Fruit fly (Drosophila melanogaster) whole organism, embryonic: ENCODE measurements around the gene Sse.

Source experiments
- Bgb ChIP-seq: fragments of 200-800 bp; sonication (Bioruptor generic); IDR thresholded peaks from 2 replicates; pipeline ENCODE4 v1.3.6; 2022; ENCODE audit warnings: missing biosample characterization, missing genetic modification characterization; ENCODE audit not compliant: partially characterized antibody
- CG10565 ChIP-seq: fragments of 200-800 bp; sonication (Bioruptor generic); optimal IDR thresholded peaks from 3 replicates; lab custom pipeline; 2016; ENCODE audit warnings: missing biosample characterization, mild to moderate bottlenecking, missing genetic modification characterization
- CG10979 ChIP-seq: fragments of 200-800 bp; sonication (Bioruptor generic); optimal IDR thresholded peaks from 2 replicates; lab custom pipeline; 2018; ENCODE audit warnings: missing biosample characterization, mild to moderate bottlenecking, missing genetic modification characterization, moderate library complexity
- CG11504 ChIP-seq: fragments of 200-800 bp; sonication (Bioruptor generic); optimal IDR thresholded peaks from 3 replicates; lab custom pipeline; 2019; ENCODE audit warnings: missing biosample characterization, mild to moderate bottlenecking, missing genetic modification characterization, moderate library complexity
- CG13123 ChIP-seq: fragments of 200-800 bp; sonication (Bioruptor generic); optimal IDR thresholded peaks from 2 replicates; lab custom pipeline; 2016; ENCODE audit warnings: missing biosample characterization, missing genetic modification characterization
- CG13624 ChIP-seq: fragments of 200-800 bp; sonication (Bioruptor generic); optimal IDR thresholded peaks from 2 replicates; lab custom pipeline; 2016; ENCODE audit warnings: missing biosample characterization, missing genetic modification characterization
- CG1603 ChIP-seq: fragments of 200-800 bp; sonication (Bioruptor generic); optimal IDR thresholded peaks from 2 replicates; lab custom pipeline; 2019; ENCODE audit warnings: missing biosample characterization, mild to moderate bottlenecking, missing genetic modification characterization, moderate library complexity
- CG16863 ChIP-seq: fragments of 200-800 bp; sonication (Bioruptor generic); optimal IDR thresholded peaks from 3 replicates; lab custom pipeline; 2016; ENCODE audit warnings: missing biosample characterization, missing genetic modification characterization
- CG17612 ChIP-seq: fragments of 200-800 bp; sonication (Bioruptor generic); IDR thresholded peaks from 2 replicates; pipeline ENCODE4 v1.3.6; 2022; ENCODE audit warnings: missing biosample characterization, missing genetic modification characterization
- CG2120 ChIP-seq: fragments of 200-800 bp; sonication (Bioruptor generic); optimal IDR thresholded peaks from 3 replicates; lab custom pipeline; 2016; ENCODE audit warnings: missing biosample characterization, missing genetic modification characterization
- CG2129 ChIP-seq: fragments of 200-800 bp; sonication (Bioruptor generic); IDR thresholded peaks from 2 replicates; pipeline ENCODE4 v1.3.6; 2022; ENCODE audit warnings: missing biosample characterization, missing genetic modification characterization; ENCODE audit not compliant: partially characterized antibody
- CG2875 ChIP-seq: fragments of 200-800 bp; sonication (Bioruptor generic); optimal IDR thresholded peaks from 2 replicates; lab custom pipeline; 2017; ENCODE audit warnings: missing biosample characterization, mild to moderate bottlenecking, missing genetic modification characterization, missing genetic modification reagents
- CG30403 ChIP-seq: fragments of 200-800 bp; sonication (Bioruptor generic); optimal IDR thresholded peaks from 3 replicates; lab custom pipeline; 2016; ENCODE audit warnings: missing biosample characterization, missing genetic modification characterization
- CG31224 ChIP-seq: fragments of 200-800 bp; sonication (Bioruptor generic); IDR thresholded peaks from 2 replicates; pipeline ENCODE4 v1.3.6; 2022; ENCODE audit warnings: missing biosample characterization, missing genetic modification characterization
- CG34224 ChIP-seq: fragments of 200-800 bp; sonication (Bioruptor generic); IDR thresholded peaks from 3 replicates; pipeline ENCODE4 v1.3.6; 2022; ENCODE audit warnings: missing biosample characterization, missing genetic modification characterization; ENCODE audit not compliant: partially characterized antibody
- CG4424 ChIP-seq: fragments of 200-800 bp; sonication (Bioruptor generic); optimal IDR thresholded peaks from 3 replicates; lab custom pipeline; 2016; ENCODE audit warnings: missing biosample characterization, missing genetic modification characterization
- CG4617 ChIP-seq: fragments of 200-800 bp; sonication (Bioruptor generic); optimal IDR thresholded peaks from 3 replicates; lab custom pipeline; 2016; ENCODE audit warnings: missing biosample characterization, missing genetic modification characterization, borderline replicate concordance
- CG8765 ChIP-seq: fragments of 200-800 bp; sonication (Bioruptor generic); IDR thresholded peaks from 2 replicates; pipeline ENCODE4 v1.3.6; 2022; ENCODE audit warnings: missing biosample characterization, missing genetic modification characterization
- CG8944 ChIP-seq: fragments of 200-800 bp; sonication (Bioruptor generic); optimal IDR thresholded peaks from 3 replicates; lab custom pipeline; 2016; ENCODE audit warnings: missing biosample characterization, missing genetic modification characterization
- Dad ChIP-seq: fragments of 200-800 bp; sonication (Bioruptor generic); optimal IDR thresholded peaks from 3 replicates; lab custom pipeline; 2016; ENCODE audit warnings: missing biosample characterization, missing genetic modification characterization
- Dek ChIP-seq: fragments of 200-800 bp; sonication (Bioruptor generic); optimal IDR thresholded peaks from 3 replicates; lab custom pipeline; 2019; ENCODE audit warnings: missing biosample characterization, mild to moderate bottlenecking, missing genetic modification characterization, moderate library complexity
- ERR ChIP-seq: fragments of 200-800 bp; sonication (Bioruptor generic); optimal IDR thresholded peaks from 2 replicates; lab custom pipeline; 2016; ENCODE audit warnings: missing biosample characterization, missing genetic modification characterization
- Fer1 ChIP-seq: fragments of 200-800 bp; sonication (Bioruptor generic); optimal IDR thresholded peaks from 2 replicates; lab custom pipeline; 2017; ENCODE audit warnings: missing biosample characterization, mild to moderate bottlenecking, missing genetic modification characterization
- H2.0 ChIP-seq: fragments of 200-800 bp; sonication (Bioruptor generic); IDR thresholded peaks from 2 replicates; pipeline ENCODE4 v1.3.6; 2022; ENCODE audit warnings: missing biosample characterization, missing genetic modification characterization
- HLH4C ChIP-seq: fragments of 200-800 bp; sonication (Bioruptor generic); IDR thresholded peaks from 3 replicates; pipeline ENCODE4 v1.3.6; 2022; ENCODE audit warnings: missing biosample characterization, missing genetic modification characterization; ENCODE audit not compliant: partially characterized antibody
- Jarid2 ChIP-seq: fragments of 200-800 bp; sonication (Bioruptor generic); optimal IDR thresholded peaks from 3 replicates; lab custom pipeline; 2017; ENCODE audit warnings: mild to moderate bottlenecking, missing biosample characterization, missing genetic modification reagents, missing genetic modification characterization
- Meics ChIP-seq: fragments of 200-800 bp; sonication (Bioruptor generic); optimal IDR thresholded peaks from 2 replicates; lab custom pipeline; 2017; ENCODE audit warnings: missing biosample characterization, mild to moderate bottlenecking, missing genetic modification characterization
- NC2α ChIP-seq: fragments of 200-800 bp; sonication (Bioruptor generic); optimal IDR thresholded peaks from 2 replicates; lab custom pipeline; 2016; ENCODE audit warnings: missing biosample characterization, missing genetic modification characterization
- Ptx1 ChIP-seq: fragments of 200-800 bp; sonication (Bioruptor generic); IDR thresholded peaks from 2 replicates; pipeline ENCODE4 v1.3.6; 2022; ENCODE audit warnings: missing biosample characterization, missing genetic modification characterization
- Rfx ChIP-seq: fragments of 200-800 bp; sonication (Bioruptor generic); IDR thresholded peaks from 2 replicates; pipeline ENCODE4 v1.3.6; 2022; ENCODE audit warnings: missing biosample characterization, missing genetic modification characterization
- Rx ChIP-seq: fragments of 200-800 bp; sonication (Bioruptor generic); IDR thresholded peaks from 2 replicates; pipeline ENCODE4 v1.3.6; 2022; ENCODE audit warnings: missing biosample characterization, missing genetic modification characterization
- ash1 ChIP-seq: fragments of 200-800 bp; sonication (Bioruptor generic); optimal IDR thresholded peaks from 2 replicates; lab custom pipeline; 2018; ENCODE audit warnings: missing biosample characterization, mild to moderate bottlenecking, missing genetic modification characterization
- chn ChIP-seq: fragments of 200-800 bp; sonication (Bioruptor generic); optimal IDR thresholded peaks from 2 replicates; lab custom pipeline; 2016; ENCODE audit warnings: missing biosample characterization, missing genetic modification characterization
- corto ChIP-seq: fragments of 200-800 bp; sonication (Bioruptor generic); optimal IDR thresholded peaks from 2 replicates; lab custom pipeline; 2016; ENCODE audit warnings: missing biosample characterization, mild to moderate bottlenecking, missing genetic modification characterization, moderate library complexity
- crp ChIP-seq, 2 experiments: fragments of 200-800 bp; sonication (Bioruptor generic); optimal IDR thresholded peaks; 2 replicates in 1 of 2; 3 replicates in 1 of 2; lab custom pipeline; 2017; ENCODE audit warnings: missing biosample characterization in 2 of 2, missing genetic modification characterization in 2 of 2, mild to moderate bottlenecking in 1 of 2, moderate library complexity in 1 of 2
- da ChIP-seq: fragments of 200-800 bp; sonication (Bioruptor generic); optimal IDR thresholded peaks from 2 replicates; lab custom pipeline; 2016; ENCODE audit warnings: missing biosample characterization, missing genetic modification characterization
- emc ChIP-seq: fragments of 200-800 bp; sonication (Bioruptor generic); optimal IDR thresholded peaks from 2 replicates; lab custom pipeline; 2016; ENCODE audit warnings: missing biosample characterization, missing genetic modification characterization
- inv ChIP-seq: fragments of 200-800 bp; sonication (Bioruptor generic); IDR thresholded peaks from 2 replicates; pipeline ENCODE4 v1.3.6; 2022; ENCODE audit warnings: missing biosample characterization, missing genetic modification characterization; ENCODE audit not compliant: partially characterized antibody
- otp ChIP-seq: fragments of 200-800 bp; sonication (Bioruptor generic); IDR thresholded peaks from 3 replicates; pipeline ENCODE4, ENCODE4 v1.3.6; 2022; ENCODE audit warnings: missing biosample characterization, missing genetic modification characterization
- pho ChIP-seq: fragments of 200-800 bp; sonication (Bioruptor generic); optimal IDR thresholded peaks from 2 replicates; lab custom pipeline; 2016; ENCODE audit warnings: missing biosample characterization, missing genetic modification characterization
- phol ChIP-seq: fragments of 200-800 bp; sonication (Bioruptor generic); optimal IDR thresholded peaks from 3 replicates; lab custom pipeline; 2018; ENCODE audit warnings: missing biosample characterization, mild to moderate bottlenecking, missing genetic modification characterization, moderate library complexity
- pnt ChIP-seq: fragments of 200-800 bp; sonication (Bioruptor generic); optimal IDR thresholded peaks from 3 replicates; lab custom pipeline; 2016; ENCODE audit warnings: missing biosample characterization, missing genetic modification characterization
- ranshi ChIP-seq: fragments of 200-800 bp; sonication (Bioruptor generic); IDR thresholded peaks from 2 replicates; pipeline ENCODE4 v1.3.6; 2022; ENCODE audit warnings: missing biosample characterization, missing genetic modification characterization
- slbo ChIP-seq: fragments of 200-800 bp; sonication (Bioruptor generic); IDR thresholded peaks from 2 replicates; pipeline ENCODE4 v1.3.6; 2022; ENCODE audit warnings: missing biosample characterization, missing genetic modification characterization
- slou ChIP-seq: fragments of 200-800 bp; sonication (Bioruptor generic); optimal IDR thresholded peaks from 3 replicates; lab custom pipeline; 2016; ENCODE audit warnings: missing biosample characterization, missing genetic modification characterization
- sqz ChIP-seq: fragments of 200-800 bp; sonication (Bioruptor generic); optimal IDR thresholded peaks from 3 replicates; lab custom pipeline; 2018; ENCODE audit warnings: missing biosample characterization, mild to moderate bottlenecking, missing genetic modification characterization
- tin ChIP-seq: fragments of 200-800 bp; sonication (Bioruptor generic); optimal IDR thresholded peaks from 3 replicates; lab custom pipeline; 2016; ENCODE audit warnings: missing biosample characterization, missing genetic modification characterization
- trh ChIP-seq: fragments of 200-800 bp; sonication (Bioruptor generic); optimal IDR thresholded peaks from 2 replicates; lab custom pipeline; 2016; ENCODE audit warnings: missing biosample characterization, missing genetic modification characterization
- tx ChIP-seq: fragments of 200-800 bp; sonication (Bioruptor generic); optimal IDR thresholded peaks from 2 replicates; lab custom pipeline; 2016; ENCODE audit warnings: missing biosample characterization, missing genetic modification characterization
- vnd ChIP-seq: fragments of 200-800 bp; sonication (Bioruptor generic); IDR thresholded peaks from 3 replicates; pipeline ENCODE4 v1.3.6; 2022; ENCODE audit warnings: missing biosample characterization, missing genetic modification characterization; ENCODE audit not compliant: partially characterized antibody

The Sse gene

dm6 chr3L:5611732-5612250 is 50.3 kb downstream of the Sse start (continued):
- TF ChIP-seq ERR (GFP tag; lab: Kevin White, UChicago), result no peak
- TF ChIP-seq CG4617, result peak; percentile 28
- TF ChIP-seq Dek (tag; lab: Kevin White, UChicago), result peak; percentile 70
- TF ChIP-seq tx, result no peak
- TF ChIP-seq CG10979 (tag; lab: Kevin White, UChicago), result peak; percentile 94
- TF ChIP-seq Rfx (GFP tag; lab: Robert Waterston, UW), result 0 out of 2 replicates have a peak, but pooled peaks have one; percentile 16
- TF ChIP-seq slbo (GFP tag; lab: Robert Waterston, UW), result no peak
- no peak for TF ChIP-seq CG2129 (GFP tag; lab: Robert Waterston, UW)
- no peak for TF ChIP-seq CG34224 (GFP tag; lab: Robert Waterston, UW)
- no peak for TF ChIP-seq emc (GFP tag; lab: Kevin White, UChicago)
- peak; percentile 55 for TF ChIP-seq trh (GFP tag; lab: Kevin White, UChicago)
- TF ChIP-seq H2.0, result peak; percentile 81
- peak; percentile 54 for TF ChIP-seq CG16863 (GFP tag; lab: Kevin White, UChicago)
- peak; percentile 41 for TF ChIP-seq Dad (GFP tag; lab: Kevin White, UChicago)
- TF ChIP-seq HLH4C (GFP tag; lab: Robert Waterston, UW), result no peak
- no peak for TF ChIP-seq CG8765 (GFP tag; lab: Robert Waterston, UW)
- TF ChIP-seq ash1 (GFP tag; lab: Kevin White, UChicago), result no peak
- peak; percentile 60 for TF ChIP-seq Meics (GFP tag; lab: Kevin White, UChicago)
- no peak for TF ChIP-seq vnd (GFP tag; lab: Robert Waterston, UW)
- TF ChIP-seq CG2875 (GFP tag; lab: Kevin White, UChicago), result peak; percentile 83
- TF ChIP-seq CG2120, result peak; percentile 29
- TF ChIP-seq phol, result peak; percentile 90
- peak; percentile 79 for TF ChIP-seq sqz
- no peak for TF ChIP-seq Bgb (GFP tag; lab: Robert Waterston, UW)
- TF ChIP-seq Fer1 (GFP tag; lab: Kevin White, UChicago), result no peak
- TF ChIP-seq pnt (GFP tag; lab: Kevin White, UChicago), result no peak
- TF ChIP-seq CG30403 (GFP tag; lab: Kevin White, UChicago), result peak; percentile 82
- peak in 1 of 2 experiments; percentile 21 for TF ChIP-seq crp (GFP tag; optimal IDR thresholded peaks at IDR 0.05; lab: Kevin White, UChicago)
- TF ChIP-seq CG1603 (tag; lab: Kevin White, UChicago), result peak; percentile 32
- no peak for TF ChIP-seq slou (GFP tag; lab: Kevin White, UChicago)
- peak; percentile 31 for TF ChIP-seq CG13123 (GFP tag; lab: Kevin White, UChicago)
- TF ChIP-seq ranshi (GFP tag; lab: Robert Waterston, UW), result peak; percentile 61; the same call in 1 of the 2 replicates
- no peak for TF ChIP-seq da
- no peak for TF ChIP-seq CG13624
- 0 out of 3 replicates have a peak, but pooled peaks have one; percentile 33 for TF ChIP-seq otp
- peak; percentile 17 for TF ChIP-seq NC2α (GFP tag; lab: Kevin White, UChicago)
- TF ChIP-seq CG31224 (GFP tag; lab: Robert Waterston, UW), result no peak; the same call in none of the 2 replicates
- peak; percentile 64 for TF ChIP-seq corto (GFP tag; lab: Kevin White, UChicago)
- TF ChIP-seq CG17612 (GFP tag; lab: Robert Waterston, UW), result no peak
- TF ChIP-seq CG10565, result peak; percentile 3
- TF ChIP-seq CG4424 (GFP tag; lab: Kevin White, UChicago), result peak; percentile 87
- peak; percentile 72 for TF ChIP-seq tin (GFP tag; lab: Kevin White, UChicago)
- TF ChIP-seq inv, result no peak
- TF ChIP-seq Rx (GFP tag; lab: Robert Waterston, UW), result 0 out of 2 replicates have a peak, but pooled peaks have one; percentile 31
- TF ChIP-seq Ptx1 (GFP tag; lab: Robert Waterston, UW), result peak; percentile 60; the same call in 1 of the 2 replicates
- TF ChIP-seq chn (GFP tag; lab: Kevin White, UChicago), result peak; percentile 73
- peak; percentile 54 for TF ChIP-seq Jarid2 (GFP tag; lab: Kevin White, UChicago)
- no peak for TF ChIP-seq CG8944 (GFP tag; lab: Kevin White, UChicago)
- TF ChIP-seq CG11504, result peak; percentile 91
- peak; percentile 25 for TF ChIP-seq pho (GFP tag; lab: Kevin White, UChicago)
